Fruit fly (Drosophila melanogaster): Measurements from ENCODE around the gene Prp6.

Prp6 gene

DNA sequence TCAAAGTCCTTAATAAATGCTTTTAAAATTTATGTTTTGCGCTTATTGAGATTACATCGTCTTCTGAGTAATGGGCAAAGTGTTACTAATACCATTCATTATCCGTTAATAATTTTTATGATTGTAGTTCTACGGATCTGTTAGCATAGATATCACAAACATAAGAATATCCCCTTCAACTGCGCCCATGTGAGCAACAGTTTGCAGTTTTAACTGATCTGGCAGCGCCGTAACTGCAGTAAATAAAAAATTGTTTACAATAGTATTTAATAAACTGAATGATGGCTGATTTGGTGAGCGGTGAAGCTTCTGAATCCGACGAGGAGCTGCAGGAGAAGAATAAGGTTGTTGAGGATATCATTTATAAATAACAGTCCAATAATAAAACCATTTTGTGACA, 35.1 kb upstream of the Prp6 start, which contains the start of gene Blos3 (continued):
- TF ChIP-seq CG10321 (GFP tag; IDR thresholded peaks at IDR 0.05) (no peak), crp (GFP tag; optimal IDR thresholded peaks at IDR 0.05) (peak in 1 of 2 experiments; percentile 35), fd3F (GFP tag; optimal IDR thresholded peaks at IDR 0.05) (no peak), lmd (GFP tag; IDR thresholded peaks at IDR 0.05) (peak; percentile 36; the same call in 1 of the 2 replicates), lab (GFP tag; optimal IDR thresholded peaks at IDR 0.05) (no peak), CG6683 (GFP tag; optimal IDR thresholded peaks at IDR 0.05) (no peak), bcd (GFP tag; optimal IDR thresholded peaks at IDR 0.05) (peak; percentile 24), Rx (GFP tag; IDR thresholded peaks at IDR 0.05) (peak; percentile 16; the same call in 1 of the 2 replicates), D19A (tag; optimal IDR thresholded peaks at IDR 0.05) (no peak), CG7745 (tag; optimal IDR thresholded peaks at IDR 0.05) (no peak), CG8944 (GFP tag; optimal IDR thresholded peaks at IDR 0.05) (peak; percentile 29), CG10654 (GFP tag; optimal IDR thresholded peaks at IDR 0.05) (peak; percentile 20), nerfin-2 (GFP tag; IDR thresholded peaks at IDR 0.05; ENCODE audit: partially characterized antibody) (no peak), stc (GFP tag; IDR thresholded peaks at IDR 0.05) (no peak), Hmx (GFP tag; optimal IDR thresholded peaks at IDR 0.05) (peak; percentile 41), CG9727 (GFP tag; optimal IDR thresholded peaks at IDR 0.05) (peak; percentile 32), Med (GFP tag) (peak; percentile 93), Mrtf (GFP tag; IDR thresholded peaks at IDR 0.05) (no peak), ci (GFP tag; IDR thresholded peaks at IDR 0.05) (no peak), CG12104 (GFP tag; optimal IDR thresholded peaks at IDR 0.05) (peak; percentile 12), zen2 (GFP tag; IDR thresholded peaks at IDR 0.05; ENCODE audit: partially characterized antibody) (no peak), trh (GFP tag; optimal IDR thresholded peaks at IDR 0.05) (no peak), zen (tag; optimal IDR thresholded peaks at IDR 0.05) (no peak), CG6765 (GFP tag; optimal IDR thresholded peaks at IDR 0.05) (no peak), CG3163 (GFP tag; optimal IDR thresholded peaks at IDR 0.05) (peak; percentile 12), her (GFP tag; optimal IDR thresholded peaks at IDR 0.05) (peak; percentile 39), zfh2 (GFP tag; optimal IDR thresholded peaks at IDR 0.05) (peak; percentile 65), CG34224 (GFP tag; IDR thresholded peaks at IDR 0.05; ENCODE audit: partially characterized antibody) (no peak), jing (GFP tag; optimal IDR thresholded peaks at IDR 0.05) (no peak), chn (GFP tag; optimal IDR thresholded peaks at IDR 0.05) (peak; percentile 52), Sox100B (GFP tag; optimal IDR thresholded peaks at IDR 0.05) (no peak), Adf1 (GFP tag; IDR thresholded peaks at IDR 0.05) (no peak), CG4820 (GFP tag; optimal IDR thresholded peaks at IDR 0.05) (peak; percentile 35), fru (optimal IDR thresholded peaks at IDR 0.05) (no peak), Xrp1 (GFP tag; IDR thresholded peaks at IDR 0.05) (peak; percentile 40; the same call in 1 of the 2 replicates), Opbp (GFP tag; IDR thresholded peaks at IDR 0.05; ENCODE audit: partially characterized antibody) (no peak), Dip3 (GFP tag; optimal IDR thresholded peaks at IDR 0.05) (peak; percentile 11), Dip2 (GFP tag; IDR thresholded peaks at IDR 0.05) (no peak), CG2199 (GFP tag; IDR thresholded peaks at IDR 0.05) (no peak), CG12236 (GFP tag; optimal IDR thresholded peaks at IDR 0.05) (no peak), CG18599 (GFP tag; optimal IDR thresholded peaks at IDR 0.05) (peak; percentile 57), CG1024 (GFP tag; IDR thresholded peaks at IDR 0.05) (no peak), CG31365 (tag; optimal IDR thresholded peaks at IDR 0.05) (no peak), Dll (GFP tag; IDR thresholded peaks at IDR 0.05; ENCODE audit: partially characterized antibody) (no peak), HmgZ (tag; optimal IDR thresholded peaks at IDR 0.05) (no peak), Dbx (GFP tag; IDR thresholded peaks at IDR 0.05) (no peak), CG2712 (tag; optimal IDR thresholded peaks at IDR 0.05) (peak; percentile 54), ab (GFP tag; optimal IDR thresholded peaks at IDR 0.05) (no peak), CG15601 (tag; optimal IDR thresholded peaks at IDR 0.05) (peak; percentile 6), ro (GFP tag; IDR thresholded peaks at IDR 0.05) (no peak), CG4424 (GFP tag; optimal IDR thresholded peaks at IDR 0.05) (peak; percentile 29), sens-2 (GFP tag; IDR thresholded peaks at IDR 0.05) (no peak)

Data from whole organism, embryonic.